Worm (Caenorhabditis elegans) whole organism, mixed stage, embryonic: ENCODE data around the gene ptp-4A2.

Source experiments
- M03D4.4 ChIP-seq: sonication (generic microtip); optimal IDR thresholded peaks from 2 replicates; lab custom pipeline; 2017; ENCODE audit warnings: mild to moderate bottlenecking, missing genetic modification characterization, missing compliant biosample characterization
- bed-3 ChIP-seq: fragments of 200-800 bp; sonication (Bioruptor generic); optimal IDR thresholded peaks from 3 replicates; lab custom pipeline; 2018; ENCODE audit warnings: mild to moderate bottlenecking, missing genetic modification characterization, moderate library complexity, missing compliant biosample characterization
- blmp-1 ChIP-seq: fragments of 150-350 bp; optimal IDR thresholded peaks from 2 replicates; lab custom pipeline; 2014; ENCODE audit warnings: missing biosample characterization, missing genetic modification characterization
- ceh-39 ChIP-seq: fragments of 150-350 bp; optimal IDR thresholded peaks from 2 replicates; lab custom pipeline; 2014; ENCODE audit warnings: missing biosample characterization, missing genetic modification characterization
- ceh-43 ChIP-seq: fragments of 200-800 bp; sonication (Bioruptor generic); optimal IDR thresholded peaks from 2 replicates; lab custom pipeline; 2018; ENCODE audit warnings: mild to moderate bottlenecking, missing genetic modification characterization, moderate library complexity, missing compliant biosample characterization
- ceh-83 ChIP-seq: fragments of 200-800 bp; sonication (Bioruptor generic); optimal IDR thresholded peaks from 2 replicates; lab custom pipeline; 2018; ENCODE audit warnings: mild to moderate bottlenecking, missing genetic modification characterization, missing compliant biosample characterization
- ces-1 ChIP-seq: fragments of 150-350 bp; optimal IDR thresholded peaks from 2 replicates; lab custom pipeline; 2014; ENCODE audit warnings: missing biosample characterization, missing genetic modification reagents, missing genetic modification characterization
- cnd-1 ChIP-seq: fragments of 200-800 bp; sonication (Bioruptor generic); optimal IDR thresholded peaks from 2 replicates; lab custom pipeline; 2018; ENCODE audit warnings: mild to moderate bottlenecking, missing genetic modification characterization, missing compliant biosample characterization
- drap-1 ChIP-seq: fragments of 200-800 bp; sonication (Bioruptor generic); optimal IDR thresholded peaks from 3 replicates; lab custom pipeline; 2018; ENCODE audit warnings: mild to moderate bottlenecking, missing genetic modification characterization, missing compliant biosample characterization
- elt-1 ChIP-seq: sonication (generic microtip); optimal IDR thresholded peaks from 2 replicates; lab custom pipeline; 2017; ENCODE audit warnings: missing genetic modification characterization, mild to moderate bottlenecking, missing compliant biosample characterization, antibody characterized with exemption, moderate library complexity, borderline replicate concordance; ENCODE audit not compliant: insufficient read depth
- elt-3 ChIP-seq: fragments of 150-350 bp; optimal IDR thresholded peaks from 2 replicates; lab custom pipeline; 2014; ENCODE audit warnings: missing biosample characterization, missing genetic modification characterization
- flh-1 ChIP-seq: fragments of 200-800 bp; sonication (Bioruptor generic); optimal IDR thresholded peaks from 2 replicates; lab custom pipeline; 2018; ENCODE audit warnings: mild to moderate bottlenecking, missing genetic modification characterization, moderate library complexity, missing compliant biosample characterization
- ham-2 ChIP-seq: fragments of 200-800 bp; sonication (Bioruptor generic); optimal IDR thresholded peaks from 2 replicates; lab custom pipeline; 2018; ENCODE audit warnings: mild to moderate bottlenecking, missing genetic modification characterization, missing compliant biosample characterization
- hlh-1 ChIP-seq: fragments of 150-350 bp; optimal IDR thresholded peaks from 2 replicates; lab custom pipeline; 2014; ENCODE audit warnings: missing biosample characterization, missing genetic modification reagents, missing genetic modification characterization
- lin-13 ChIP-seq: fragments of 150-350 bp; optimal IDR thresholded peaks from 2 replicates; lab custom pipeline; 2014; ENCODE audit warnings: missing biosample characterization, missing genetic modification characterization
- lin-32 ChIP-seq: fragments of 200-800 bp; sonication (Bioruptor generic); optimal IDR thresholded peaks from 2 replicates; lab custom pipeline; 2018; ENCODE audit warnings: mild to moderate bottlenecking, missing genetic modification characterization, missing compliant biosample characterization
- lsy-2 ChIP-seq: fragments of 150-350 bp; optimal IDR thresholded peaks from 2 replicates; lab custom pipeline; 2014; ENCODE audit warnings: missing biosample characterization, missing genetic modification characterization
- mab-5 ChIP-seq: fragments of 150-350 bp; optimal IDR thresholded peaks from 2 replicates; lab custom pipeline; 2014; ENCODE audit warnings: missing biosample characterization, missing genetic modification characterization
- mep-1 ChIP-seq: fragments of 150-350 bp; optimal IDR thresholded peaks from 2 replicates; lab custom pipeline; 2017; ENCODE audit warnings: missing biosample characterization, missing genetic modification reagents, missing genetic modification characterization, inconsistent platforms
- nhr-12 ChIP-seq: fragments of 150-350 bp; optimal IDR thresholded peaks from 2 replicates; lab custom pipeline; 2014; ENCODE audit warnings: missing biosample characterization, missing genetic modification characterization
- nhr-237 ChIP-seq: fragments of 150-350 bp; optimal IDR thresholded peaks from 2 replicates; lab custom pipeline; 2014; ENCODE audit warnings: missing biosample characterization, missing genetic modification characterization
- nhr-28 ChIP-seq: fragments of 150-350 bp; optimal IDR thresholded peaks from 2 replicates; lab custom pipeline; 2014; ENCODE audit warnings: missing biosample characterization, missing genetic modification characterization
- nhr-76 ChIP-seq: sonication (generic microtip); optimal IDR thresholded peaks from 2 replicates; lab custom pipeline; 2017; ENCODE audit warnings: missing biosample characterization, missing genetic modification characterization
- pha-4 ChIP-seq: fragments of 150-350 bp; optimal IDR thresholded peaks from 2 replicates; lab custom pipeline; 2018; ENCODE audit warnings: missing biosample characterization, missing genetic modification reagents, missing genetic modification characterization
- sem-2 ChIP-seq: fragments of 200-800 bp; sonication (Bioruptor generic); optimal IDR thresholded peaks from 2 replicates; lab custom pipeline; 2018; ENCODE audit warnings: mild to moderate bottlenecking, missing genetic modification characterization, missing compliant biosample characterization
- snpc-4 ChIP-seq: fragments of 150-350 bp; optimal IDR thresholded peaks from 2 replicates; lab custom pipeline; 2014; ENCODE audit warnings: missing biosample characterization, missing genetic modification characterization
- sptf-1 ChIP-seq: sonication (generic microtip); optimal IDR thresholded peaks from 2 replicates; lab custom pipeline; 2017; ENCODE audit warnings: mild to moderate bottlenecking, missing genetic modification characterization, moderate library complexity, missing compliant biosample characterization
- tbx-8 ChIP-seq: fragments of 200-800 bp; sonication (Bioruptor generic); optimal IDR thresholded peaks from 2 replicates; lab custom pipeline; 2018; ENCODE audit warnings: mild to moderate bottlenecking, missing genetic modification characterization, moderate library complexity, missing compliant biosample characterization
- unc-120 ChIP-seq: sonication (generic microtip); optimal IDR thresholded peaks from 2 replicates; lab custom pipeline; 2017; ENCODE audit warnings: missing genetic modification characterization, missing compliant biosample characterization; ENCODE audit not compliant: poor library complexity, severe bottlenecking
- unc-39 ChIP-seq: fragments of 150-350 bp; optimal IDR thresholded peaks from 2 replicates; lab custom pipeline; 2014; ENCODE audit warnings: missing biosample characterization, missing genetic modification characterization
- unc-62 ChIP-seq: fragments of 150-350 bp; optimal IDR thresholded peaks from 2 replicates; lab custom pipeline; 2014; ENCODE audit warnings: missing biosample characterization, missing genetic modification reagents, missing genetic modification characterization
- zip-8 ChIP-seq: fragments of 150-350 bp; optimal IDR thresholded peaks from 2 replicates; lab custom pipeline; 2014; ENCODE audit warnings: missing biosample characterization, missing genetic modification characterization
- ztf-11 ChIP-seq: fragments of 150-350 bp; optimal IDR thresholded peaks from 2 replicates; lab custom pipeline; 2014; ENCODE audit warnings: missing biosample characterization, missing genetic modification characterization

Gene ptp-4A2

ce11 chrX:3925776-3926175, 17.3 kb downstream of the ptp-4A2 start, which contains the start of gene T22B2.1:
T22B2.1 (plus strand) TSS chrX:3926076.
- TF ChIP-seq unc-120: no peak
- no peak for TF ChIP-seq M03D4.4 (tag; lab: Kevin White, UChicago)
- TF ChIP-seq unc-62: no peak
- no peak for TF ChIP-seq ceh-83 (GFP tag; lab: Kevin White, UChicago)
- no peak for TF ChIP-seq nhr-12 (tag; lab: Kevin White, UChicago)
- no peak for TF ChIP-seq sem-2 (GFP tag; lab: Kevin White, UChicago)

ce11 chrX:3920747-3921146, 22.4 kb downstream of the ptp-4A2 start:
- TF ChIP-seq nhr-76 (tag; lab: Kevin White, UChicago) (no peak), lin-32 (GFP tag; lab: Kevin White, UChicago) (no peak), M03D4.4 (tag; lab: Kevin White, UChicago) (no peak), mep-1 (no peak), sem-2 (GFP tag; lab: Kevin White, UChicago) (no peak), nhr-12 (tag; lab: Kevin White, UChicago) (no peak), tbx-8 (no peak), nhr-28 (tag; lab: Kevin White, UChicago) (no peak), blmp-1 (no peak), elt-3 (tag; lab: Kevin White, UChicago) (no peak), ham-2 (GFP tag; lab: Kevin White, UChicago) (no peak), lsy-2 (tag; lab: Kevin White, UChicago) (no peak), unc-62 (no peak), ces-1 (GFP tag; lab: Kevin White, UChicago) (no peak)
- TF ChIP-seq, all 35 proteins: peak for 0

DNA sequence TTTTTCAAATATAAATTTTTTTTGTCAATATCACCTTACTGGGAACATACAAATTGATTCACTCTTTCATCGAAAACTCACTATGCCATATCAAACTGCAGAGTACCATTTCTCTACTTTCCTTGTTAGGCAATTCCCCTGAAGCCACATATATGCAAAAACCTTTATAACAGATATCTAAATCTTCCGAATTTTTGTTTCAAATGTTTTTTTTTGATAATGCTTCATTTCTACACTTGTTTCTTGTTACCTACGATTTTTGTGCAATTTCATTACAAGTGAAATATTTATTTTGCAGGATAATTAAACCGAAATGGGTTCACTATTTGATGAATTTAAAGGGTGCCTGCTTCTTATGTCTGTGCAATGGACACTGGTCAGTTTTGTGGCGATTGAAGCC, 23.0 kb downstream of the ptp-4A2 start, which contains the start of gene T22B2.2:
Gene T22B2.2, plus strand, starts transcription at position 301 of the 400 bp plus-strand sequence.
- TF ChIP-seq tbx-8 (no peak), unc-62 (no peak)

ce11 chrX:3919689-3920088, 23.4 kb downstream of the ptp-4A2 start:
- TF ChIP-seq ces-1 (GFP tag; lab: Kevin White, UChicago) (no peak), pha-4 (tag; lab: Kevin White, UChicago) (no peak)

DNA sequence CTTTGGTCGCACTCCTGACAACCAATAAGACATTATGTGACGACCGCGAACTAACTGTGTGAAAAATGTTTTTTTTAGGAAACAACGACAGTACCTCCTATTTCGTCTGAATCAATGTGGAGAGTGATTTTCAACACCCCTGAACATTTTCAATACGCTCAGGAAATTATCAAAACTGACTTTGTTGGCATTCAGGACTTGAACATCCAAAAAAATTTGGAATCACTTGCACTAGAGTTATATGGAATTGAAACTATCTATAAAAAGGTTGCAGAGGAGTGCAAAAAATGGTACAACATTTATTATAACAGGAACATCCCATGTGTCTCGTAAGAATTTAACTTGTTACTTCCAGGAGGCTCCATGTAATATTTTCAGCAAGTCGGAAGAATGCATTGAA, 24.9 kb downstream of the ptp-4A2 start:
- TF ChIP-seq nhr-28 (tag; lab: Kevin White, UChicago) (no peak), ceh-83 (GFP tag; lab: Kevin White, UChicago) (no peak), sptf-1 (tag; lab: Kevin White, UChicago) (no peak)

- TF ChIP-seq cnd-1: no peak
- no peak for TF ChIP-seq mep-1
- TF ChIP-seq flh-1 (GFP tag; lab: Kevin White, UChicago): no peak
- no peak for TF ChIP-seq bed-3
- TF ChIP-seq nhr-12 (tag; lab: Kevin White, UChicago): no peak
- no peak for TF ChIP-seq hlh-1
- no peak for TF ChIP-seq elt-3 (tag; lab: Kevin White, UChicago)
- TF ChIP-seq lsy-2 (tag; lab: Kevin White, UChicago): no peak
- TF ChIP-seq ztf-11 (tag; lab: Kevin White, UChicago): no peak
- no peak for TF ChIP-seq unc-120
Measured at ce11 chrX:3917013-3917412, 26.1 kb downstream of the ptp-4A2 start, which contains the start of gene T22B2.3. T22B2.3 (plus strand) TSS chrX:3917313.

DNA sequence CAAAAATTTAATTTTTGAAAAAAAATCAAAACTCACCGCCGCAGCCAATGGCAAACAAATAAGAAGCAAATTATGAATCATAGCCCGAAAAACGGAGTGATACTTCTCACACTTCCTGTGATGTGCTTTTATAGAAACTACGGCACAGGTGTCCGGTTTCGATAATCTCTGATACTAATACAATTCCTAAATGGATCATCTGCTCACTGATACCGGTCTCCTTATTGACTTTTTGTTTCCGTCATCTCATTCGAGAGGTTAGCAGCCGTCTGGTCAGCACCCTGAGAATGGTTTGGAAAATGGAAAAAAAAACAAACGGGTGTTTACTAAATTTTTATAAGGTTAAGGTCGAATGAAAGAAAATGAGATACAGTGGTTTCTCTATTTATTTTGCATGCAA, 27.4 kb downstream of the ptp-4A2 start, which contains the start of gene idpp-9:
Gene idpp-9, minus strand, starts transcription at position 101 of the 400 bp plus-strand sequence.
- no peak for TF ChIP-seq snpc-4 (tag; lab: Kevin White, UChicago)

- TF ChIP-seq nhr-76 (tag; lab: Kevin White, UChicago) (no peak), mep-1 (no peak), sem-2 (GFP tag; lab: Kevin White, UChicago) (peak; percentile 40), unc-39 (tag; lab: Kevin White, UChicago) (no peak), mab-5 (tag; lab: Kevin White, UChicago) (no peak), flh-1 (GFP tag; lab: Kevin White, UChicago) (peak; percentile 6), bed-3 (peak; percentile 25), elt-1 (tag; lab: Kevin White, UChicago) (no peak), ceh-83 (GFP tag; lab: Kevin White, UChicago) (peak; percentile 81), ham-2 (GFP tag; lab: Kevin White, UChicago) (peak; percentile 24), nhr-12 (tag; lab: Kevin White, UChicago) (no peak), blmp-1 (no peak), sptf-1 (tag; lab: Kevin White, UChicago) (peak; percentile 75), pha-4 (tag; lab: Kevin White, UChicago) (no peak), unc-120 (peak; percentile 9), elt-3 (tag; lab: Kevin White, UChicago) (no peak), cnd-1 (peak; percentile 74), ceh-39 (no peak), nhr-237 (tag; lab: Kevin White, UChicago) (no peak), ztf-11 (tag; lab: Kevin White, UChicago) (no peak), snpc-4 (tag; lab: Kevin White, UChicago) (no peak), zip-8 (tag; lab: Kevin White, UChicago) (no peak), hlh-1 (peak; percentile 78), ces-1 (GFP tag; lab: Kevin White, UChicago) (no peak), ceh-43 (GFP tag; lab: Kevin White, UChicago) (peak; percentile 73), lin-13 (tag; lab: Kevin White, UChicago) (peak; percentile 37), drap-1 (GFP tag; lab: Kevin White, UChicago) (peak; percentile 78)
Measured at ce11 chrX:3914273-3914672, 28.8 kb downstream of the ptp-4A2 start.
